Fruit fly (Drosophila melanogaster) whole organism, embryonic: ENCODE data around the gene Syx4.

Source experiments
- ATbp ChIP-seq: fragments of 200-800 bp; sonication (Bioruptor generic); optimal IDR thresholded peaks from 2 replicates; lab custom pipeline; 2017; ENCODE audit warnings: missing biosample characterization, mild to moderate bottlenecking, missing genetic modification characterization, missing genetic modification reagents
- Ada2b ChIP-seq: fragments of 200-800 bp; sonication (Bioruptor generic); IDR thresholded peaks from 2 replicates; pipeline ENCODE4 v1.3.6; 2022; ENCODE audit warnings: missing biosample characterization, missing genetic modification characterization
- Asciz ChIP-seq: fragments of 200-800 bp; sonication (Bioruptor generic); optimal IDR thresholded peaks from 2 replicates; lab custom pipeline; 2017; ENCODE audit warnings: missing biosample characterization, mild to moderate bottlenecking, missing genetic modification characterization, missing genetic modification reagents
- Blimp-1 ChIP-seq: fragments of 200-800 bp; sonication (Bioruptor generic); optimal IDR thresholded peaks from 3 replicates; lab custom pipeline; 2018; ENCODE audit warnings: missing biosample characterization, missing genetic modification characterization, mild to moderate bottlenecking, moderate library complexity, missing genetic modification reagents
- CG10274 ChIP-seq: fragments of 200-800 bp; sonication (Bioruptor generic); optimal IDR thresholded peaks from 3 replicates; lab custom pipeline; 2017; ENCODE audit warnings: missing biosample characterization, mild to moderate bottlenecking, missing genetic modification characterization
- CG10321 ChIP-seq: fragments of 200-800 bp; sonication (Bioruptor generic); IDR thresholded peaks from 2 replicates; pipeline ENCODE4 v1.3.6; 2022; ENCODE audit warnings: missing biosample characterization, missing genetic modification characterization
- CG10366 ChIP-seq: fragments of 200-800 bp; sonication (Bioruptor generic); IDR thresholded peaks from 2 replicates; pipeline ENCODE4 v1.3.6; 2022; ENCODE audit warnings: missing biosample characterization, missing genetic modification characterization
- CG10979 ChIP-seq: fragments of 200-800 bp; sonication (Bioruptor generic); optimal IDR thresholded peaks from 2 replicates; lab custom pipeline; 2018; ENCODE audit warnings: missing biosample characterization, mild to moderate bottlenecking, missing genetic modification characterization, moderate library complexity
- CG11093 ChIP-seq: fragments of 200-800 bp; sonication (Bioruptor generic); IDR thresholded peaks from 3 replicates; pipeline ENCODE4 v1.3.6; 2022; ENCODE audit warnings: missing biosample characterization, missing genetic modification characterization
- CG11247 ChIP-seq: fragments of 200-800 bp; sonication (Bioruptor generic); IDR thresholded peaks from 2 replicates; pipeline ENCODE4 v1.3.6; 2022; ENCODE audit warnings: missing biosample characterization, missing genetic modification characterization
- CG12071 ChIP-seq: fragments of 200-800 bp; sonication (Bioruptor generic); optimal IDR thresholded peaks from 3 replicates; lab custom pipeline; 2018; ENCODE audit warnings: missing biosample characterization, mild to moderate bottlenecking, missing genetic modification characterization
- CG12391 ChIP-seq: fragments of 200-800 bp; sonication (Bioruptor generic); optimal IDR thresholded peaks from 3 replicates; lab custom pipeline; 2018; ENCODE audit warnings: missing biosample characterization, mild to moderate bottlenecking, missing genetic modification characterization, moderate library complexity
- CG12769 ChIP-seq: fragments of 200-800 bp; sonication (Bioruptor generic); optimal IDR thresholded peaks from 2 replicates; lab custom pipeline; 2019; ENCODE audit warnings: missing biosample characterization, mild to moderate bottlenecking, missing genetic modification characterization, moderate library complexity
- CG14014 ChIP-seq: fragments of 200-800 bp; sonication (Bioruptor generic); IDR thresholded peaks from 2 replicates; pipeline ENCODE4 v1.3.6; 2022; ENCODE audit warnings: missing biosample characterization, missing genetic modification characterization
- CG15269 ChIP-seq: fragments of 200-800 bp; sonication (Bioruptor generic); optimal IDR thresholded peaks from 2 replicates; lab custom pipeline; 2018; ENCODE audit warnings: missing biosample characterization, mild to moderate bottlenecking, missing genetic modification characterization, moderate library complexity
- CG1602 ChIP-seq: fragments of 200-800 bp; sonication (Bioruptor generic); optimal IDR thresholded peaks from 3 replicates; lab custom pipeline; 2016; ENCODE audit warnings: missing biosample characterization, missing genetic modification characterization
- CG17361 ChIP-seq: fragments of 200-800 bp; sonication (Bioruptor generic); IDR thresholded peaks from 3 replicates; pipeline ENCODE4 v1.3.6; 2022; ENCODE audit warnings: missing biosample characterization, missing genetic modification characterization
- CG2712 ChIP-seq: fragments of 200-800 bp; optimal IDR thresholded peaks from 3 replicates; lab custom pipeline; 2019; ENCODE audit warnings: missing biosample characterization, mild to moderate bottlenecking, missing genetic modification characterization, moderate library complexity
- CG30403 ChIP-seq: fragments of 200-800 bp; sonication (Bioruptor generic); optimal IDR thresholded peaks from 3 replicates; lab custom pipeline; 2016; ENCODE audit warnings: missing biosample characterization, missing genetic modification characterization
- CG3065 ChIP-seq: fragments of 200-800 bp; sonication (Bioruptor generic); optimal IDR thresholded peaks from 2 replicates; lab custom pipeline; 2016; ENCODE audit warnings: missing biosample characterization, missing genetic modification characterization
- CG3163 ChIP-seq: fragments of 200-800 bp; sonication (Bioruptor generic); optimal IDR thresholded peaks from 3 replicates; lab custom pipeline; 2016; ENCODE audit warnings: missing biosample characterization, missing genetic modification characterization
- CG4360 ChIP-seq: fragments of 200-800 bp; sonication (Bioruptor generic); IDR thresholded peaks from 2 replicates; pipeline ENCODE4 v1.3.6; 2022; ENCODE audit warnings: missing biosample characterization, missing genetic modification characterization
- CG4404 ChIP-seq: fragments of 200-800 bp; sonication (Bioruptor generic); IDR thresholded peaks from 2 replicates; pipeline ENCODE4 v1.3.6; 2022; ENCODE audit warnings: missing biosample characterization, missing genetic modification characterization
- CG6654 ChIP-seq: fragments of 200-800 bp; sonication (Bioruptor generic); optimal IDR thresholded peaks from 2 replicates; lab custom pipeline; 2017; ENCODE audit warnings: missing biosample characterization, mild to moderate bottlenecking, missing genetic modification characterization
- CG7928 ChIP-seq: fragments of 200-800 bp; sonication (Bioruptor generic); optimal IDR thresholded peaks from 2 replicates; lab custom pipeline; 2017; ENCODE audit warnings: missing biosample characterization, mild to moderate bottlenecking, missing genetic modification characterization
- CG9817 ChIP-seq: fragments of 200-800 bp; sonication (Bioruptor generic); optimal IDR thresholded peaks from 2 replicates; lab custom pipeline; 2018; ENCODE audit warnings: missing biosample characterization, mild to moderate bottlenecking, missing genetic modification characterization, moderate library complexity
- CrebB ChIP-seq: fragments of 200-800 bp; sonication (Bioruptor generic); optimal IDR thresholded peaks from 3 replicates; lab custom pipeline; 2018; ENCODE audit warnings: missing biosample characterization, mild to moderate bottlenecking, missing genetic modification characterization
- HHEX ChIP-seq: fragments of 200-800 bp; sonication (Bioruptor generic); optimal IDR thresholded peaks from 3 replicates; lab custom pipeline; 2017; ENCODE audit warnings: missing biosample characterization, mild to moderate bottlenecking, missing genetic modification characterization, missing genetic modification reagents
- HLH3B ChIP-seq: fragments of 200-800 bp; sonication (Bioruptor generic); IDR thresholded peaks from 2 replicates; pipeline ENCODE4 v1.3.6; 2022; ENCODE audit warnings: missing biosample characterization, missing genetic modification characterization
- HLH4C ChIP-seq: fragments of 200-800 bp; sonication (Bioruptor generic); IDR thresholded peaks from 3 replicates; pipeline ENCODE4 v1.3.6; 2022; ENCODE audit warnings: missing biosample characterization, missing genetic modification characterization; ENCODE audit not compliant: partially characterized antibody
- Hmx ChIP-seq: fragments of 200-800 bp; sonication (Bioruptor generic); optimal IDR thresholded peaks from 2 replicates; lab custom pipeline; 2016; ENCODE audit warnings: missing biosample characterization, missing genetic modification characterization
- Hr3 ChIP-seq: fragments of 200-800 bp; sonication (Bioruptor generic); optimal IDR thresholded peaks from 3 replicates; lab custom pipeline; 2016; ENCODE audit warnings: missing biosample characterization, missing genetic modification characterization
- Hr51 ChIP-seq, 2 experiments: fragments of 200-800 bp; sonication (Bioruptor generic); optimal IDR thresholded peaks; 2 replicates in 1 of 2; 3 replicates in 1 of 2; lab custom pipeline; 2016 to 2018; ENCODE audit warnings: missing biosample characterization in 2 of 2, missing genetic modification characterization in 2 of 2, mild to moderate bottlenecking in 1 of 2, moderate library complexity in 1 of 2
- Lpt ChIP-seq: fragments of >200 bp; optimal IDR thresholded peaks from 2 replicates; lab custom pipeline; 2018; ENCODE audit warnings: missing biosample characterization, missing genetic modification characterization
- Meics ChIP-seq: fragments of 200-800 bp; sonication (Bioruptor generic); optimal IDR thresholded peaks from 2 replicates; lab custom pipeline; 2017; ENCODE audit warnings: missing biosample characterization, mild to moderate bottlenecking, missing genetic modification characterization
- Oli ChIP-seq: fragments of 200-800 bp; sonication (Bioruptor generic); optimal IDR thresholded peaks from 2 replicates; lab custom pipeline; 2018; ENCODE audit warnings: missing biosample characterization, mild to moderate bottlenecking, missing genetic modification characterization, moderate library complexity
- Side ChIP-seq: fragments of 200-800 bp; sonication (Bioruptor generic); optimal IDR thresholded peaks from 2 replicates; lab custom pipeline; 2016; ENCODE audit warnings: missing biosample characterization, missing genetic modification characterization
- ap ChIP-seq: fragments of 200-800 bp; sonication (Bioruptor generic); IDR thresholded peaks from 2 replicates; pipeline ENCODE4 v1.3.6; 2022; ENCODE audit warnings: missing biosample characterization, missing genetic modification characterization
- az2 ChIP-seq: fragments of 200-800 bp; sonication (Bioruptor generic); optimal IDR thresholded peaks from 3 replicates; lab custom pipeline; 2016; ENCODE audit warnings: missing biosample characterization, missing genetic modification characterization
- chm ChIP-seq: fragments of 200-800 bp; sonication (Bioruptor generic); IDR thresholded peaks from 2 replicates; pipeline ENCODE4 v1.3.6; 2022; ENCODE audit warnings: missing biosample characterization, missing genetic modification characterization
- crc ChIP-seq: fragments of 200-800 bp; sonication (Bioruptor generic); optimal IDR thresholded peaks from 2 replicates; lab custom pipeline; 2016; ENCODE audit warnings: missing biosample characterization, missing genetic modification characterization
- dysf ChIP-seq: fragments of 200-800 bp; sonication (Bioruptor generic); IDR thresholded peaks from 3 replicates; pipeline ENCODE4 v1.3.6; 2022; ENCODE audit warnings: missing biosample characterization, missing genetic modification characterization
- ewg ChIP-seq: fragments of 200-800 bp; sonication (Bioruptor generic); optimal IDR thresholded peaks from 3 replicates; lab custom pipeline; 2017; ENCODE audit warnings: mild to moderate bottlenecking, missing biosample characterization, missing genetic modification reagents, missing genetic modification characterization
- lmd ChIP-seq: fragments of 200-800 bp; sonication (Bioruptor generic); IDR thresholded peaks from 2 replicates; pipeline ENCODE4 v1.3.6; 2022; ENCODE audit warnings: missing biosample characterization, missing genetic modification characterization
- nmo ChIP-seq: fragments of 200-800 bp; sonication (Bioruptor generic); optimal IDR thresholded peaks from 2 replicates; lab custom pipeline; 2018; ENCODE audit warnings: missing biosample characterization, mild to moderate bottlenecking, missing genetic modification characterization, moderate library complexity
- oc ChIP-seq: fragments of 200-800 bp; sonication (Bioruptor generic); optimal IDR thresholded peaks from 2 replicates; lab custom pipeline; 2018; ENCODE audit warnings: missing biosample characterization, mild to moderate bottlenecking, missing genetic modification characterization, moderate library complexity
- sens ChIP-seq: fragments of 200-800 bp; sonication (Bioruptor generic); peaks from one replicate; lab custom pipeline; 2016; ENCODE audit warnings: missing biosample characterization, missing genetic modification characterization
- tin ChIP-seq: fragments of 200-800 bp; sonication (Bioruptor generic); optimal IDR thresholded peaks from 3 replicates; lab custom pipeline; 2016; ENCODE audit warnings: missing biosample characterization, missing genetic modification characterization
- twi ChIP-seq: fragments of 200-800 bp; optimal IDR thresholded peaks from 2 replicates; lab custom pipeline; 2019; ENCODE audit warnings: missing biosample characterization, mild to moderate bottlenecking, missing genetic modification characterization, moderate library complexity
- vfl ChIP-seq: fragments of 200-800 bp; sonication (Bioruptor generic); optimal IDR thresholded peaks from 2 replicates; lab custom pipeline; 2016; ENCODE audit warnings: missing biosample characterization, missing genetic modification characterization
- vvl ChIP-seq: fragments of 200-800 bp; sonication (Bioruptor generic); IDR thresholded peaks from 2 replicates; pipeline ENCODE4 v1.3.6; 2022; ENCODE audit warnings: missing biosample characterization, missing genetic modification characterization
- zfh2 ChIP-seq: fragments of 200-800 bp; sonication (Bioruptor generic); optimal IDR thresholded peaks from 2 replicates; lab custom pipeline; 2016; ENCODE audit warnings: missing biosample characterization, missing genetic modification characterization

The Syx4 gene

dm6 chrX:2757400-2757799 lies 13.5 kb upstream of the Syx4 start (continued):
- TF ChIP-seq CG11247 (GFP tag; lab: Robert Waterston, UW) (no peak), CG10979 (tag; lab: Kevin White, UChicago) (peak; percentile 20), CG10274 (GFP tag; lab: Kevin White, UChicago) (no peak), CG9817 (tag; lab: Kevin White, UChicago) (no peak), Asciz (GFP tag; lab: Kevin White, UChicago) (no peak), oc (tag; lab: Kevin White, UChicago) (peak; percentile 14), CG6654 (GFP tag; lab: Kevin White, UChicago) (no peak), CG10321 (no peak), twi (tag; lab: Kevin White, UChicago) (no peak), CG11093 (GFP tag; lab: Robert Waterston, UW) (no peak), CG3065 (GFP tag; lab: Kevin White, UChicago) (no peak), CG12071 (GFP tag; lab: Kevin White, UChicago) (no peak), Side (no peak), HLH3B (GFP tag; lab: Robert Waterston, UW) (peak; percentile 56), CG12391 (peak; percentile 0), Meics (peak; percentile 11), CG7928 (no peak), HHEX (GFP tag; lab: Kevin White, UChicago) (peak; percentile 32), nmo (peak; percentile 25), Lpt (GFP tag; lab: Kevin White, UChicago) (no peak), CG12769 (peak; percentile 39), CrebB (tag; lab: Kevin White, UChicago) (no peak), ewg (GFP tag; lab: Kevin White, UChicago) (peak; percentile 5), vfl (no peak), CG1602 (no peak), HLH4C (GFP tag; lab: Robert Waterston, UW) (no peak), ATbp (GFP tag; lab: Kevin White, UChicago) (peak; percentile 8), Hmx (GFP tag; lab: Kevin White, UChicago) (no peak), tin (GFP tag; lab: Kevin White, UChicago) (peak; percentile 2), Hr3 (GFP tag; lab: Kevin White, UChicago) (no peak), ap (GFP tag; lab: Robert Waterston, UW) (no peak), CG4360 (GFP tag; lab: Robert Waterston, UW) (no peak), az2 (GFP tag; lab: Kevin White, UChicago) (peak; percentile 14), Oli (tag; lab: Kevin White, UChicago) (peak; percentile 26), CG4404 (GFP tag; lab: Robert Waterston, UW) (peak; percentile 8; the same call in 1 of the 2 replicates), chm (GFP tag; lab: Robert Waterston, UW) (no peak), Ada2b (GFP tag; lab: Robert Waterston, UW) (peak; percentile 29; the same call in 1 of the 2 replicates), sens (GFP tag; lab: Kevin White, UChicago) (peak; percentile 67), CG14014 (0 out of 2 replicates have a peak, but pooled peaks have one; percentile 25), dysf (GFP tag; lab: Robert Waterston, UW) (peak; percentile 66), Hr51 (GFP tag; optimal IDR thresholded peaks at IDR 0.05; lab: Kevin White, UChicago) (peak in 1 of 2 experiments; percentile 14), CG2712 (tag; lab: Kevin White, UChicago) (peak; percentile 43), Blimp-1 (GFP tag; lab: Kevin White, UChicago) (peak; percentile 52), CG3163 (GFP tag; lab: Kevin White, UChicago) (no peak), CG10366 (GFP tag; lab: Robert Waterston, UW) (peak; percentile 21; the same call in 1 of the 2 replicates), zfh2 (GFP tag; lab: Kevin White, UChicago) (no peak), CG30403 (peak; percentile 1), lmd (GFP tag; lab: Robert Waterston, UW) (no peak), crc (GFP tag; lab: Kevin White, UChicago) (no peak), CG15269 (peak; percentile 15), CG17361 (GFP tag; lab: Robert Waterston, UW) (0 out of 3 replicates have a peak, but pooled peaks have one; percentile 13), vvl (GFP tag; lab: Robert Waterston, UW) (peak; percentile 35)
